Fruit fly (Drosophila melanogaster): ENCODE data around the gene Ir62a.
A peak's percentile ranks its signal among the peaks of the same experiment; 100 is the strongest.

The Ir62a gene

dm6 chr3L:1488592-1489183, 42.4 kb downstream of the Ir62a start (continued):
- TF ChIP-seq CG11247 (GFP tag; IDR thresholded peaks at IDR 0.05) = no peak
- TF ChIP-seq en (GFP tag; optimal IDR thresholded peaks at IDR 0.05) = no peak
- TF ChIP-seq Blimp-1 (GFP tag; optimal IDR thresholded peaks at IDR 0.05) = no peak
- no peak for TF ChIP-seq CG18476 (GFP tag; optimal IDR thresholded peaks at IDR 0.05)
- no peak for TF ChIP-seq sisA (GFP tag; IDR thresholded peaks at IDR 0.05)
- TF ChIP-seq HLH4C (GFP tag; IDR thresholded peaks at IDR 0.05; ENCODE audit: partially characterized antibody) = peak; percentile 71
- TF ChIP-seq fru (optimal IDR thresholded peaks at IDR 0.05) = no peak
- TF ChIP-seq chn (GFP tag; optimal IDR thresholded peaks at IDR 0.05) = no peak
- TF ChIP-seq CG10267 (tag; optimal IDR thresholded peaks at IDR 0.05) = no peak
- no peak for TF ChIP-seq h (optimal IDR thresholded peaks at IDR 0.05)
- no peak for TF ChIP-seq CG17385 (GFP tag; optimal IDR thresholded peaks at IDR 0.05)
- TF ChIP-seq Med (GFP tag) = peak; percentile 66
- no peak for TF ChIP-seq fd64A (GFP tag; optimal IDR thresholded peaks at IDR 0.05)
- no peak for TF ChIP-seq C15 (GFP tag; IDR thresholded peaks at IDR 0.05)

dm6 chr3L:1484747-1485146, 46.3 kb downstream of the Ir62a start:
- no peak for TF ChIP-seq CG2875 (GFP tag; optimal IDR thresholded peaks at IDR 0.05)
- TF ChIP-seq Ets65A (GFP tag) = peak; percentile 28
- no peak for TF ChIP-seq CG9727 (GFP tag; optimal IDR thresholded peaks at IDR 0.05)
- TF ChIP-seq CG10543 (GFP tag; optimal IDR thresholded peaks at IDR 0.05) = no peak
- no peak for TF ChIP-seq crol (GFP tag; IDR thresholded peaks at IDR 0.05)
- no peak for TF ChIP-seq CG6765 (GFP tag; optimal IDR thresholded peaks at IDR 0.05)
- TF ChIP-seq D19A (tag; optimal IDR thresholded peaks at IDR 0.05) = peak; percentile 27
- no peak for TF ChIP-seq da (GFP tag; optimal IDR thresholded peaks at IDR 0.05)
- TF ChIP-seq dan (GFP tag; IDR thresholded peaks at IDR 0.05) = no peak
- TF ChIP-seq Vsx1 (GFP tag; optimal IDR thresholded peaks at IDR 0.05) = no peak
